Fruit fly (Drosophila melanogaster): ENCODE results near the gene CG9917.
A peak's percentile ranks its signal among the peaks of the same experiment; 100 is the strongest.

The CG9917 gene

DNA sequence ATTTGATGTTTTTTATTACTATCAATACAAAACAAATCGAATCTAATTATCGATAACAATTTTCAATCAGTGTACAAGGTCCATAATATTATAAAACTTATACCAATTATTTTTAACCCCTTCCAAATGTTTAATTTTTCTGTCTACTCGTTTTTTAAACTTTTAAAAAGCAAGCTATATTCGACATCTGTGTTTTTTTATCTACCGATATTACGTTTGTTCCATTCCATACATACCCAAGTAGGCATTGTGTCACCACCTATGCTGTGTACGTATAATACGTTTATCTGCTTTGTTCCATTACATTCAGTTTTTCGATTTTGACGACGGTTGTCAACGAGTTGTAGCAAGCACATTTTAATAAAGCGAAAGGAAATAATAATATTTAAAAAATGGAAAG is 38.3 kb upstream of the CG9917 start, which contains the start of gene nonA (continued):
- TF ChIP-seq trem (tag; optimal IDR thresholded peaks at IDR 0.05) (peak; percentile 22), sim (GFP tag; IDR thresholded peaks at IDR 0.05) (no peak), hb (GFP tag; IDR thresholded peaks at IDR 0.05; ENCODE audit: partially characterized antibody) (no peak), CG17829 (tag; optimal IDR thresholded peaks at IDR 0.05) (peak; percentile 10), CG10267 (tag; optimal IDR thresholded peaks at IDR 0.05) (peak; percentile 13), br (optimal IDR thresholded peaks at IDR 0.05) (no peak), cg (GFP tag; optimal IDR thresholded peaks at IDR 0.05) (no peak), Sry-δ (GFP tag; optimal IDR thresholded peaks at IDR 0.05) (peak; percentile 51), bbx (GFP tag; IDR thresholded peaks at IDR 0.05; ENCODE audit: partially characterized antibody) (no peak), CG4328 (GFP tag; optimal IDR thresholded peaks at IDR 0.05) (no peak), gcm2 (GFP tag; optimal IDR thresholded peaks at IDR 0.05) (no peak), CG34376 (GFP tag; optimal IDR thresholded peaks at IDR 0.05) (no peak), tap (tag; optimal IDR thresholded peaks at IDR 0.05) (no peak), trh (GFP tag; optimal IDR thresholded peaks at IDR 0.05) (no peak), danr (GFP tag; IDR thresholded peaks at IDR 0.05) (no peak), CG30020 (tag; optimal IDR thresholded peaks at IDR 0.05) (peak; percentile 99), insv (GFP tag; optimal IDR thresholded peaks at IDR 0.05) (no peak), fd102C (GFP tag; optimal IDR thresholded peaks at IDR 0.05) (no peak), CG14441 (GFP tag; IDR thresholded peaks at IDR 0.05) (no peak), ssp (GFP tag; IDR thresholded peaks at IDR 0.05) (peak; percentile 88), Lhr (GFP tag; optimal IDR thresholded peaks at IDR 0.05) (no peak), CG14667 (GFP tag; IDR thresholded peaks at IDR 0.05) (peak; percentile 58; the same call in 1 of the 2 replicates), CG17912 (GFP tag; optimal IDR thresholded peaks at IDR 0.05) (no peak), CG31388 (GFP tag; optimal IDR thresholded peaks at IDR 0.05) (no peak), CG8924 (tag; optimal IDR thresholded peaks at IDR 0.05) (peak; percentile 22), Scr (GFP tag; IDR thresholded peaks at IDR 0.05; ENCODE audit: partially characterized antibody) (peak; percentile 46), CG13296 (GFP tag; optimal IDR thresholded peaks at IDR 0.05) (no peak), Gsc (GFP tag; IDR thresholded peaks at IDR 0.05) (no peak), CG12659 (GFP tag; optimal IDR thresholded peaks at IDR 0.05) (peak; percentile 48), hkb (optimal IDR thresholded peaks at IDR 0.05) (no peak), hkb (GFP tag; IDR thresholded peaks at IDR 0.05) (no peak), Spps (tag; optimal IDR thresholded peaks at IDR 0.05) (no peak), CrebB (tag; optimal IDR thresholded peaks at IDR 0.05) (no peak), Sin3A (optimal IDR thresholded peaks at IDR 0.05) (no peak), CG33557 (GFP tag; optimal IDR thresholded peaks at IDR 0.05) (no peak), CG10979 (tag; optimal IDR thresholded peaks at IDR 0.05) (no peak), dati (GFP tag; IDR thresholded peaks at IDR 0.05) (no peak), CG15479 (GFP tag; optimal IDR thresholded peaks at IDR 0.05) (no peak), HLH3B (GFP tag; IDR thresholded peaks at IDR 0.05) (no peak), sisA (GFP tag; IDR thresholded peaks at IDR 0.05) (no peak), CG1603 (tag; optimal IDR thresholded peaks at IDR 0.05) (peak; percentile 99), dysf (GFP tag; IDR thresholded peaks at IDR 0.05) (no peak), CG1024 (GFP tag; IDR thresholded peaks at IDR 0.05) (peak; percentile 83), CG2116 (GFP tag; optimal IDR thresholded peaks at IDR 0.05) (peak; percentile 91), CG12219 (GFP tag; optimal IDR thresholded peaks at IDR 0.05) (no peak), CG12769 (tag; optimal IDR thresholded peaks at IDR 0.05) (no peak), Hr3 (GFP tag; optimal IDR thresholded peaks at IDR 0.05) (no peak), exex (tag; optimal IDR thresholded peaks at IDR 0.05) (no peak), BEAF-32 (GFP tag; optimal IDR thresholded peaks at IDR 0.05) (peak; percentile 54), CG9215 (GFP tag; IDR thresholded peaks at IDR 0.05) (no peak), salm (tag; optimal IDR thresholded peaks at IDR 0.05) (no peak), ci (GFP tag; IDR thresholded peaks at IDR 0.05) (no peak)
